Worm (Caenorhabditis elegans): ENCODE measurements around the gene bath-23.

The bath-23 gene

DNA sequence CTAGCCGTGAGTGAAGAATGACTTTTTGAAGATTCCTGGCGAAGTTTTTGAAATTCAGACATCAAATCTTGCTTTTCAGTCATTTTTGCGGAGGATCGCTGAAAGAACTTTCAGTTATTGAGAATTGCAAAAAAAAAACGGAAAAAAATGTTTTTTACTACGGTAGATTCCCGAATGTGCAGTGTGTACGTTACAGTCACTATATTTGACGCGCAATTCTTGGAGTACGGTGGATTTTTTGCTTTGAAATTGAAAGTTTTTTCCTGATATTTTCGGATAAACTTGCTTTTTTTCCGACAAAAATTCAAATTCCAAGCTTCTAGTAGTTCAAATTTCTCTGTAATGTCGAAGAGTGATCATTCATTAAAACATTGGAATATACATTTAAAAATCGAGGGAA, 29.1 kb upstream of the bath-23 start, which contains the start of gene F14D2.11:
F14D2.11 (minus strand) TSS at position 101 of the 400 bp plus-strand sequence.
- TF ChIP-seq ceh-36 (tag; optimal IDR thresholded peaks at IDR 0.05) (no peak), aly-1 (tag; optimal IDR thresholded peaks at IDR 0.05) (no peak), hmg-4 (GFP tag; optimal IDR thresholded peaks at IDR 0.05) (no peak), F13C5.2 (tag; optimal IDR thresholded peaks at IDR 0.05) (no peak), ets-7 (tag; optimal IDR thresholded peaks at IDR 0.05) (no peak), ama-1 (optimal IDR thresholded peaks at IDR 0.05) (no peak), sea-1 (GFP tag; conservative IDR thresholded peaks at IDR 0.05) (no peak), B0310.2 (tag; optimal IDR thresholded peaks at IDR 0.05) (no peak), hmbx-1 (tag; optimal IDR thresholded peaks at IDR 0.05) (no peak), tbx-37 (GFP tag; conservative IDR thresholded peaks at IDR 0.05) (no peak), tra-4 (tag; optimal IDR thresholded peaks at IDR 0.05) (no peak), flt-1 (GFP tag; IDR thresholded peaks at IDR 0.05) (no peak), hnd-1 (tag; optimal IDR thresholded peaks at IDR 0.05) (no peak), tbx-11 (GFP tag; IDR thresholded peaks at IDR 0.05) (no peak), scrt-1 (GFP tag; IDR thresholded peaks at IDR 0.05) (no peak), pes-1 (GFP tag; IDR thresholded peaks at IDR 0.05) (no peak)

DNA sequence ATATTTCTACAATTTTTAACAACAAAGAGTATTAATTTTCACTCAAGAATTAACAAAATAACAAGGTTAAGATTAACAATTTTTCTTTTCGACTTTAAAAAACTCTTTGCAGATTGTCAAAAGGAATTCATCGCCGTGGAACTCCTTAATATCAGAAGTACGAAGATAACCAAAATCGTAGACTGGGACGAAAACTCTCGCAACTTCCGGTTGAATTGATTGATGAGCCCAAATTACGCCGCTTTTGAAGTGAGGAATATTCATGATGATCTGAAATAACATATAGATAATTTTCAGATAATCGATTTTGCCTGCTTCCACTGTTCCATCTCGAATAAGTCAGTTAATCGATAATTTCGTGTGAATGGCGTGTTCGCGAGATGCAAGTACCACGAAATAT, 27.4 kb upstream of the bath-23 start, which contains the start of gene F14D2.15:
F14D2.15 (minus strand) TSS at position 101 of the 400 bp plus-strand sequence.
- no peak for TF ChIP-seq hnd-1 (tag; optimal IDR thresholded peaks at IDR 0.05)
- no peak for TF ChIP-seq sea-1 (GFP tag; conservative IDR thresholded peaks at IDR 0.05)
- no peak for TF ChIP-seq ets-7 (tag; optimal IDR thresholded peaks at IDR 0.05)
- TF ChIP-seq ceh-36 (tag; optimal IDR thresholded peaks at IDR 0.05): no peak
- no peak for TF ChIP-seq aly-1 (tag; optimal IDR thresholded peaks at IDR 0.05)
- no peak for TF ChIP-seq ceh-13 (GFP tag; optimal IDR thresholded peaks at IDR 0.05)

DNA sequence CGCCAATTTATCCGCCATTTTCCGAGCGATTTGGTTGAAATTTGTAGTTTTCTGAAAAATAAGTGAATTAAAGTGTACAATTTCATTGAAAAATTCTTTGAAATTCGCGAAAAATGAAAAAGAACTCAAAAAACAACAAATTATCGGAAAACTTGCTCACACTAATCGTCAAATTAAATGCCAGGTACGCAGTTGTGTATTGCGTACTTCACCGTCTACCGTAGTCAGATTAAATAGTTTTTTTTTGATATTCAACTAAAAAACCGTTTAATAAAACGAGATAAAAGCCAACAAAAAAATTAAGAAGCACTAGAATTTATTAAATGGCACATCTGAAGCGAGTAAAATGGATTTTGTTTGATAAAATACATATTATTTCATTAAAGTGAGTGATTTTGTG, 26.2 kb upstream of the bath-23 start, which contains the start of gene bath-28:
bath-28 (minus strand) TSS at position 51 of the 400 bp plus-strand sequence.
- TF ChIP-seq hnd-1 (tag; optimal IDR thresholded peaks at IDR 0.05) (no peak), ama-1 (optimal IDR thresholded peaks at IDR 0.05) (no peak), tbx-37 (GFP tag; conservative IDR thresholded peaks at IDR 0.05) (no peak), sea-1 (GFP tag; conservative IDR thresholded peaks at IDR 0.05) (no peak), pes-1 (GFP tag; IDR thresholded peaks at IDR 0.05) (no peak), B0310.2 (tag; optimal IDR thresholded peaks at IDR 0.05) (no peak), flt-1 (GFP tag; IDR thresholded peaks at IDR 0.05) (no peak), scrt-1 (GFP tag; IDR thresholded peaks at IDR 0.05) (no peak), F13C5.2 (tag; optimal IDR thresholded peaks at IDR 0.05) (no peak), hmg-4 (GFP tag; optimal IDR thresholded peaks at IDR 0.05) (no peak), ets-7 (tag; optimal IDR thresholded peaks at IDR 0.05) (no peak), ceh-13 (GFP tag; optimal IDR thresholded peaks at IDR 0.05) (no peak), tbx-11 (GFP tag; IDR thresholded peaks at IDR 0.05) (no peak), hmbx-1 (tag; optimal IDR thresholded peaks at IDR 0.05) (no peak), aly-1 (tag; optimal IDR thresholded peaks at IDR 0.05) (no peak), tra-4 (tag; optimal IDR thresholded peaks at IDR 0.05) (no peak)

DNA sequence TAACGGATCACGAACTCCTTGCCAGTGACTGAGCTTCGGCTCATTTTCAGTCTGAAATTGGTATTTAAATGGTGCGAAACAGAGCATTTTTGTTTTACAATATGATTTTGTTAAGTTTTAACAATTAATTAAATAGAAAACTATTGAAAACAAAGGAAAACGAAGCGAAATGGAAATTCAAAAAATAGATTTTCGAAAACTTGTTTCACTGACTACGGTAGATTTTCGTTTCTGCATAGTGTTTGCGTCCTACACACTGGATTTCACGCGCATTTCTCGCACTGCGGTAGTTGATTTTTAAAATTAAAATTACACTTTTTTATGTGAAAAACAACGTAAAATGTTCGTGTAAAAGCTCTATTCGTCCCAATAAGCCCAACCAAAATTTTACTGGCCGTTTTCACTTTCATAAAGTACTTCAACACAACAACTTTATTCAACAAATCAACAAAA, 24.8 kb upstream of the bath-23 start, which contains the start of gene bath-30:
bath-30 (minus strand) TSS at position 51 of the 453 bp plus-strand sequence.
- TF ChIP-seq hmg-4 (GFP tag; optimal IDR thresholded peaks at IDR 0.05): no peak
- TF ChIP-seq B0310.2 (tag; optimal IDR thresholded peaks at IDR 0.05): no peak
- TF ChIP-seq hmbx-1 (tag; optimal IDR thresholded peaks at IDR 0.05): no peak
- no peak for TF ChIP-seq ets-7 (tag; optimal IDR thresholded peaks at IDR 0.05)

DNA sequence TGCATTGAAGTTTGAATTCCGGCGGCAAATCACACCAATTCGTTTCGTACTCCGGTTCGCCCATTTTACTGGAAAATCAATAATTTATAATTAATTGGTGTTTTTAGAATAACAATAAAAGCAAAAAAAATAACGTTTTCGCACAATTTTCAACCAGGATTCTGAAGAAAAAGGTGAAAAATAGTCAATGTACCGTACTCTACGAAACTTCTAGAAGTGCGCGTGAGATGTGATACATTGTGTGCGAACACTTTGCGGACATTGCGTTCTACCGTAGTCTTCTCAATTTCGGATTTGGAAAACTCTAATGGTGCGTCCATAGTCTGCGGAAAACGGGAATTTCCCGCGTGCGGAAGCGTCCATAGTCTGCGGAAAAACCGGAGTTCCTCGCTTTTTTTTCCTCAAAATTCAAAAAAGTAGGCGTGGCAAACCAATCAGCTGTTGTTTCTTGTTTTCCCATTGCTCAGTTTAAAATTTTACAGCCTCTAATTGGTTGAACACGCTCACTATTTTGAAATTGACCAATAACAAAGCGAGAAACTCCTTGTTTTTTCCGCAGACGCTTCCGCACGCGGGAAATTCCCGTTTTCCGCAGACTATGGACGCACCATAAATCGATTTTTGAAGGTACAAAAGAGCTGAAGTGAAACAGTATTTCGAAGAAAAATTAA, 23.0 kb upstream of the bath-23 start, which contains the start of the genes F14D2.14 and bath-29:
F14D2.14 (minus strand) TSS at position 51 of the 671 bp plus-strand sequence.
bath-29 (plus strand) TSS at position 621 of the 671 bp plus-strand sequence.
- TF ChIP-seq hmbx-1 (tag; optimal IDR thresholded peaks at IDR 0.05): no peak
- no peak for TF ChIP-seq ceh-13 (GFP tag; optimal IDR thresholded peaks at IDR 0.05)
- TF ChIP-seq tbx-37 (GFP tag; conservative IDR thresholded peaks at IDR 0.05): no peak
- TF ChIP-seq ama-1 (optimal IDR thresholded peaks at IDR 0.05): no peak
- TF ChIP-seq hmg-4 (GFP tag; optimal IDR thresholded peaks at IDR 0.05): no peak
- TF ChIP-seq sea-1 (GFP tag; conservative IDR thresholded peaks at IDR 0.05): no peak
- TF ChIP-seq flt-1 (GFP tag; IDR thresholded peaks at IDR 0.05): no peak

DNA sequence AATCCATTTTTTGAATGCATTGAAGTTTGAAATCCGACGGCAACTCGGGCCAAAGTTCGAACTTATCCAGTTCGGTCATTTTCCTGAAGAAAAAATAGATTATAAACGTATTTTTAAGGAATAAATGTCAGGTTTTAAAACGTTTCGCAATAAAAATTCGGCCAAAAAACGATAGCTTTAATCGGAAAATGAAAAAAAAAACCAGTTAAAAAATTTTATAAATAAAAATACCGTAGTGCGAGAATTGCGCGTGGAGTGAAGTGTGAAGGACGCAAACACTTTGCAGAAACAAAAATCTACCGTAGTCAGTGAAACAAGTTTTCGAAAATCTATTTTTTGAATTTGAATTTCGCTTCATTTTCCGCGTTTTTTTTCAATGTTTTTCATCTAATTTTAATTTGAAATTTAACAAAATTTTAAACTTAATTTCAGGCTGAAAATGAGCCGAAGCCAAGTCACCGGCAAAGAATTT, 21.3 kb upstream of the bath-23 start, which contains the start of gene F14D2.8:
F14D2.8 (minus strand) TSS at position 51 of the 472 bp plus-strand sequence.
- TF ChIP-seq sea-1 (GFP tag; conservative IDR thresholded peaks at IDR 0.05): no peak

DNA sequence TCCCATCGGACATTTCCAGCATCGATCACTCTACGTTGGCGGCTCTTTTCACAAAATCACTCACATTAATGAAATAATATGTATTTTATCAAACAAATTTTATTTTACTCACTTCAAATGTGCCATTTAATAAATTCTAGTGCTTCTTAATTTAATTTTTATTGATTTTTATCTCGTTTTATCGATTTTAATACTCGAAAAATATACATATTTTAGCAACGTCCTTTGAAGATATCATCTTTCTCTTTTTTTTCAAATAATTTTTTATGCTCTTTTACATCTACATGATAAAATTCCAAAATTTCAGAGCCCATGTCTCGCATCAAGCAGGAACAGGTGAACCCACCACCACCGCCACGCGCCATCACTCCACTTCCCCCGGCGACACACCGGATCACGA, 12.3 kb upstream of the bath-23 start, which contains the start of the genes lido-14 and bath-27:
lido-14 (plus strand) TSS at position 301 of the 400 bp plus-strand sequence.
bath-27 (plus strand) TSS at position 306 of the 400 bp plus-strand sequence.
- TF ChIP-seq ceh-13 (GFP tag; optimal IDR thresholded peaks at IDR 0.05): no peak
- TF ChIP-seq hmg-4 (GFP tag; optimal IDR thresholded peaks at IDR 0.05): no peak
- TF ChIP-seq hmbx-1 (tag; optimal IDR thresholded peaks at IDR 0.05): no peak
- TF ChIP-seq scrt-1 (GFP tag; IDR thresholded peaks at IDR 0.05): no peak
- TF ChIP-seq flt-1 (GFP tag; IDR thresholded peaks at IDR 0.05): no peak
- TF ChIP-seq ceh-36 (tag; optimal IDR thresholded peaks at IDR 0.05): no peak
- no peak for TF ChIP-seq B0310.2 (tag; optimal IDR thresholded peaks at IDR 0.05)
- no peak for TF ChIP-seq ama-1 (optimal IDR thresholded peaks at IDR 0.05)
- TF ChIP-seq pes-1 (GFP tag; IDR thresholded peaks at IDR 0.05): no peak
- no peak for TF ChIP-seq tra-4 (tag; optimal IDR thresholded peaks at IDR 0.05)
- TF ChIP-seq aly-1 (tag; optimal IDR thresholded peaks at IDR 0.05): no peak
- TF ChIP-seq sea-1 (GFP tag; conservative IDR thresholded peaks at IDR 0.05): no peak
